4 fruit fly cellular contexts compared by ENCODE assay signal in genomic region chrX:11506210-11506609, dm6.
A peak's percentile ranks its signal among the peaks of the same experiment; 100 is the strongest.
TF ChIP-seq lines count a peak whose summit lies in the region.

No protein-coding gene starts in this region.

- TF ChIP-seq CTCF in whole organism, embryonic (GFP tag; optimal IDR thresholded peaks at IDR 0.05; lab: Kevin White, UChicago) = no peak

TF ChIP-seq in whole organism, embryonic, 481 proteins besides CTCF, POLR2A, EP300 and RAD21:
- TF ChIP-seq Atf-2 (GFP tag; optimal IDR thresholded peaks at IDR 0.05; lab: Kevin White, UChicago) = no peak
- peak; percentile 58; the same call in 1 of the 2 replicates for TF ChIP-seq CG4360 (GFP tag; IDR thresholded peaks at IDR 0.05; lab: Robert Waterston, UW)
- TF ChIP-seq ci (GFP tag; IDR thresholded peaks at IDR 0.05; lab: Robert Waterston, UW) = no peak
- TF ChIP-seq nom (GFP tag; optimal IDR thresholded peaks at IDR 0.05; lab: Kevin White, UChicago) = peak; percentile 0

TF ChIP-seq in whole organism, prepupa, 60 proteins besides CTCF, POLR2A, EP300 and RAD21:
- TF ChIP-seq fkh (GFP tag; optimal IDR thresholded peaks at IDR 0.05; lab: Kevin White, UChicago) (no peak), achi (GFP tag; optimal IDR thresholded peaks at IDR 0.05; lab: Kevin White, UChicago) (no peak), CG11762 (GFP tag; optimal IDR thresholded peaks at IDR 0.05; lab: Kevin White, UChicago; ENCODE audit: insufficient read depth) (no peak), ss (GFP tag; optimal IDR thresholded peaks at IDR 0.05; lab: Kevin White, UChicago) (peak in 1 of 2 experiments; percentile 20), dsx (GFP tag; optimal IDR thresholded peaks at IDR 0.05; lab: Kevin White, UChicago; ENCODE audit: poor library complexity, severe bottlenecking) (peak; percentile 0), CG6276 (GFP tag; optimal IDR thresholded peaks at IDR 0.05; lab: Kevin White, UChicago) (no peak), CG6163 (GFP tag; IDR thresholded peaks at IDR 0.05; lab: Robert Waterston, UW) (peak; percentile 35; the same call in 1 of the 3 replicates), Eip75B (GFP tag; optimal IDR thresholded peaks at IDR 0.05; lab: Kevin White, UChicago) (peak; percentile 11), Hr39 (GFP tag; optimal IDR thresholded peaks at IDR 0.05; lab: Kevin White, UChicago) (peak; percentile 65), fd85E (GFP tag; optimal IDR thresholded peaks at IDR 0.05; lab: Kevin White, UChicago) (no peak), CG6808 (GFP tag; optimal IDR thresholded peaks at IDR 0.05; lab: Kevin White, UChicago) (peak; percentile 7), vri (GFP tag; optimal IDR thresholded peaks at IDR 0.05; lab: Kevin White, UChicago) (no peak), CG11902 (GFP tag; optimal IDR thresholded peaks at IDR 0.05; lab: Kevin White, UChicago) (no peak), esn (GFP tag; optimal IDR thresholded peaks at IDR 0.05; lab: Kevin White, UChicago) (no peak), Ets21C (GFP tag; optimal IDR thresholded peaks at IDR 0.05; lab: Kevin White, UChicago) (no peak), CG10631 (GFP tag; optimal IDR thresholded peaks at IDR 0.05; lab: Kevin White, UChicago) (no peak), dac (GFP tag; optimal IDR thresholded peaks at IDR 0.05; lab: Kevin White, UChicago) (no peak), CG32006 (GFP tag; optimal IDR thresholded peaks at IDR 0.05; lab: Kevin White, UChicago) (no peak)

TF ChIP-seq in whole organism, pupa, 21 proteins besides CTCF, POLR2A, EP300 and RAD21:
- TF ChIP-seq CG10348 (GFP tag; IDR thresholded peaks at IDR 0.05; lab: Robert Waterston, UW) (no peak), EcR (GFP tag; optimal IDR thresholded peaks at IDR 0.05; lab: Kevin White, UChicago) (peak; percentile 51)

TF ChIP-seq in whole organism, wandering third instar larva, 38 proteins besides CTCF, POLR2A, EP300 and RAD21:
- TF ChIP-seq lola (GFP tag; optimal IDR thresholded peaks at IDR 0.05; lab: Kevin White, UChicago) (no peak), psq (GFP tag; optimal IDR thresholded peaks at IDR 0.05; lab: Kevin White, UChicago) (peak; percentile 35), CG9705 (GFP tag; optimal IDR thresholded peaks at IDR 0.05; lab: Kevin White, UChicago) (no peak)

Comparison
In these comparisons a context has a peak if more than half of its experiments do, and no peak if none do; other contexts are left out.
1. Of the 7 proteins assayed by ChIP-seq in both whole organism, embryonic and whole organism, prepupa: peak only in whole organism, embryonic: none; only in whole organism, prepupa: Hr39; in both: none; in neither: 6.